Fruit fly (Drosophila melanogaster): ENCODE measurements around the gene CG31673.

The CG31673 gene

dm6 chr2L:20821249-20822024 lies 8.0 kb upstream of the CG31673 start (continued):
- TF ChIP-seq nmo (GFP tag; optimal IDR thresholded peaks at IDR 0.05): no peak
- TF ChIP-seq abd-A (tag; optimal IDR thresholded peaks at IDR 0.05): peak; percentile 97
- peak; percentile 9 for TF ChIP-seq MTF-1 (GFP tag; optimal IDR thresholded peaks at IDR 0.05; ENCODE audit: borderline replicate concordance)
- no peak; the same call in 1 of the 2 replicates for TF ChIP-seq stc (GFP tag; IDR thresholded peaks at IDR 0.05)
- TF ChIP-seq CG1233 (GFP tag; optimal IDR thresholded peaks at IDR 0.05): no peak
- no peak for TF ChIP-seq CG2875 (GFP tag; optimal IDR thresholded peaks at IDR 0.05)
- no peak for TF ChIP-seq CG43689 (GFP tag; IDR thresholded peaks at IDR 0.05)
- no peak for TF ChIP-seq CG9437 (GFP tag; optimal IDR thresholded peaks at IDR 0.05)
- no peak for TF ChIP-seq C15 (GFP tag; IDR thresholded peaks at IDR 0.05)
- peak; percentile 25 for TF ChIP-seq CG2678 (tag; optimal IDR thresholded peaks at IDR 0.05)
- TF ChIP-seq esg (GFP tag; conservative IDR thresholded peaks at IDR 0.05): no peak
- TF ChIP-seq Atf3 (GFP tag; optimal IDR thresholded peaks at IDR 0.05): no peak
- TF ChIP-seq Awh (GFP tag; IDR thresholded peaks at IDR 0.05): no peak
- TF ChIP-seq gcm (GFP tag; optimal IDR thresholded peaks at IDR 0.05): no peak
- TF ChIP-seq pfk (GFP tag; optimal IDR thresholded peaks at IDR 0.05): no peak
- TF ChIP-seq CG8388 (GFP tag; optimal IDR thresholded peaks at IDR 0.05): no peak
- no peak for TF ChIP-seq CG18476 (GFP tag; optimal IDR thresholded peaks at IDR 0.05)
- peak; percentile 13 for TF ChIP-seq CG2712 (tag; optimal IDR thresholded peaks at IDR 0.05)
- TF ChIP-seq sc (optimal IDR thresholded peaks at IDR 0.05): no peak
- TF ChIP-seq sc (GFP tag; optimal IDR thresholded peaks at IDR 0.05): no peak
- peak; percentile 33; the same call in 1 of the 2 replicates for TF ChIP-seq CG17328 (GFP tag; IDR thresholded peaks at IDR 0.05)
- peak; percentile 84 for TF ChIP-seq cg (GFP tag; optimal IDR thresholded peaks at IDR 0.05)
- TF ChIP-seq grau (tag; optimal IDR thresholded peaks at IDR 0.05): peak; percentile 67
- no peak for TF ChIP-seq pb (GFP tag; optimal IDR thresholded peaks at IDR 0.05)
- TF ChIP-seq sug (tag; optimal IDR thresholded peaks at IDR 0.05): peak; percentile 56
- TF ChIP-seq repo (GFP tag; optimal IDR thresholded peaks at IDR 0.05): no peak
- TF ChIP-seq Hmr (GFP tag; optimal IDR thresholded peaks at IDR 0.05): no peak
- no peak for TF ChIP-seq pum (GFP tag; optimal IDR thresholded peaks at IDR 0.05)
- TF ChIP-seq GATAe (GFP tag; conservative IDR thresholded peaks at IDR 0.05): no peak
- no peak for TF ChIP-seq CG7745 (tag; optimal IDR thresholded peaks at IDR 0.05)
- TF ChIP-seq CG2116 (GFP tag; optimal IDR thresholded peaks at IDR 0.05): no peak
- TF ChIP-seq CHES-1-like (GFP tag; optimal IDR thresholded peaks at IDR 0.05): no peak
- no peak for TF ChIP-seq CG7357 (GFP tag; IDR thresholded peaks at IDR 0.05)
- no peak for TF ChIP-seq zen (tag; optimal IDR thresholded peaks at IDR 0.05)
- TF ChIP-seq Dfd (GFP tag; optimal IDR thresholded peaks at IDR 0.05): no peak
- TF ChIP-seq CG2199 (GFP tag; IDR thresholded peaks at IDR 0.05): no peak
- no peak for TF ChIP-seq CG8944 (GFP tag; optimal IDR thresholded peaks at IDR 0.05)
- no peak for TF ChIP-seq unpg (GFP tag; optimal IDR thresholded peaks at IDR 0.05)
- TF ChIP-seq CG10267 (tag; optimal IDR thresholded peaks at IDR 0.05): no peak
- no peak for TF ChIP-seq CG10366 (GFP tag; IDR thresholded peaks at IDR 0.05)
- TF ChIP-seq tap (tag; optimal IDR thresholded peaks at IDR 0.05): no peak
- TF ChIP-seq org-1 (GFP tag; optimal IDR thresholded peaks at IDR 0.05): no peak
- no peak for TF ChIP-seq inv (GFP tag; IDR thresholded peaks at IDR 0.05; ENCODE audit: partially characterized antibody)
- TF ChIP-seq scrt (GFP tag; optimal IDR thresholded peaks at IDR 0.05): no peak
- TF ChIP-seq emc (GFP tag; optimal IDR thresholded peaks at IDR 0.05): no peak
- no peak for TF ChIP-seq tll (GFP tag; optimal IDR thresholded peaks at IDR 0.05)
- no peak for TF ChIP-seq pita (GFP tag; optimal IDR thresholded peaks at IDR 0.05)
- TF ChIP-seq CG8290 (GFP tag; optimal IDR thresholded peaks at IDR 0.05): no peak
- TF ChIP-seq CG8290 (tag; optimal IDR thresholded peaks at IDR 0.05): peak in 1 of 2 experiments; percentile 19
- TF ChIP-seq CG14441 (GFP tag; IDR thresholded peaks at IDR 0.05): no peak

Measured in whole organism, embryonic.